Fruit fly (Drosophila melanogaster) whole organism, embryonic: ENCODE measurements around the gene CG14431.

Experiments used
- Atf-2 ChIP-seq: fragments of 200-800 bp; sonication (Bioruptor generic); optimal IDR thresholded peaks from 2 replicates; lab custom pipeline; 2016; ENCODE audit warnings: missing biosample characterization, missing genetic modification characterization
- Bdp1 ChIP-seq: fragments of 200-800 bp; sonication (Bioruptor generic); optimal IDR thresholded peaks from 3 replicates; lab custom pipeline; 2016; ENCODE audit warnings: missing biosample characterization, missing genetic modification characterization
- Bgb ChIP-seq: fragments of 200-800 bp; sonication (Bioruptor generic); IDR thresholded peaks from 2 replicates; pipeline ENCODE4 v1.3.6; 2022; ENCODE audit warnings: missing biosample characterization, missing genetic modification characterization; ENCODE audit not compliant: partially characterized antibody
- CG10209 ChIP-seq: fragments of 200-800 bp; sonication (Bioruptor generic); optimal IDR thresholded peaks from 3 replicates; lab custom pipeline; 2017; ENCODE audit warnings: missing biosample characterization, mild to moderate bottlenecking, missing genetic modification characterization, missing genetic modification reagents
- CG10431 ChIP-seq: fragments of 200-800 bp; sonication (Bioruptor generic); optimal IDR thresholded peaks from 3 replicates; lab custom pipeline; 2018; ENCODE audit warnings: missing biosample characterization, mild to moderate bottlenecking, missing genetic modification characterization
- CG10462 ChIP-seq: fragments of 200-800 bp; sonication (Bioruptor generic); optimal IDR thresholded peaks from 2 replicates; lab custom pipeline; 2016; ENCODE audit warnings: missing biosample characterization, missing genetic modification characterization
- CG11085 ChIP-seq: fragments of 200-800 bp; sonication (Bioruptor generic); IDR thresholded peaks from 2 replicates; pipeline ENCODE4 v1.3.6; 2022; ENCODE audit warnings: missing biosample characterization, missing genetic modification characterization
- CG12391 ChIP-seq: fragments of 200-800 bp; sonication (Bioruptor generic); optimal IDR thresholded peaks from 3 replicates; lab custom pipeline; 2018; ENCODE audit warnings: missing biosample characterization, mild to moderate bottlenecking, missing genetic modification characterization, moderate library complexity
- CG14965 ChIP-seq: fragments of 200-800 bp; sonication (Bioruptor generic); optimal IDR thresholded peaks from 2 replicates; lab custom pipeline; 2016; ENCODE audit warnings: missing biosample characterization, missing genetic modification characterization, borderline replicate concordance
- CG16863 ChIP-seq: fragments of 200-800 bp; sonication (Bioruptor generic); optimal IDR thresholded peaks from 3 replicates; lab custom pipeline; 2016; ENCODE audit warnings: missing biosample characterization, missing genetic modification characterization
- CG2116 ChIP-seq: fragments of 200-800 bp; sonication (Bioruptor generic); optimal IDR thresholded peaks from 3 replicates; lab custom pipeline; 2018; ENCODE audit warnings: missing biosample characterization, mild to moderate bottlenecking, missing genetic modification characterization
- CG2889 ChIP-seq: fragments of 200-800 bp; sonication (Bioruptor generic); IDR thresholded peaks from 3 replicates; pipeline ENCODE4 v1.3.6; 2022; ENCODE audit warnings: missing biosample characterization, missing genetic modification characterization
- CG31388 ChIP-seq: fragments of 200-800 bp; sonication (Bioruptor generic); optimal IDR thresholded peaks from 2 replicates; lab custom pipeline; 2016; ENCODE audit warnings: missing biosample characterization, missing genetic modification characterization
- CG32532 ChIP-seq: fragments of 200-800 bp; sonication (Bioruptor generic); IDR thresholded peaks from 2 replicates; pipeline ENCODE4 v1.3.6; 2022; ENCODE audit warnings: missing biosample characterization, missing genetic modification characterization
- CG8765 ChIP-seq: fragments of 200-800 bp; sonication (Bioruptor generic); IDR thresholded peaks from 2 replicates; pipeline ENCODE4 v1.3.6; 2022; ENCODE audit warnings: missing biosample characterization, missing genetic modification characterization
- CG9727 ChIP-seq: fragments of 200-800 bp; sonication (Bioruptor generic); optimal IDR thresholded peaks from 3 replicates; lab custom pipeline; 2017; ENCODE audit warnings: missing biosample characterization, mild to moderate bottlenecking, missing genetic modification characterization
- CG9797 ChIP-seq: fragments of 200-800 bp; sonication (Bioruptor generic); optimal IDR thresholded peaks from 3 replicates; lab custom pipeline; 2018; ENCODE audit warnings: missing biosample characterization, mild to moderate bottlenecking, missing genetic modification characterization
- H2.0 ChIP-seq: fragments of 200-800 bp; sonication (Bioruptor generic); IDR thresholded peaks from 2 replicates; pipeline ENCODE4 v1.3.6; 2022; ENCODE audit warnings: missing biosample characterization, missing genetic modification characterization
- Hey ChIP-seq: fragments of 200-800 bp; sonication (Bioruptor generic); optimal IDR thresholded peaks from 3 replicates; lab custom pipeline; 2018; ENCODE audit warnings: missing biosample characterization, mild to moderate bottlenecking, missing genetic modification characterization
- Myb ChIP-seq: fragments of 200-800 bp; sonication (Bioruptor generic); optimal IDR thresholded peaks from 2 replicates; lab custom pipeline; 2016; ENCODE audit warnings: missing biosample characterization, missing genetic modification characterization
- NFAT ChIP-seq: fragments of 200-800 bp; sonication (Bioruptor generic); IDR thresholded peaks from 2 replicates; pipeline ENCODE4 v1.3.6; 2022; ENCODE audit warnings: missing biosample characterization, missing genetic modification characterization
- Neu2 ChIP-seq: fragments of 200-800 bp; sonication (Bioruptor generic); optimal IDR thresholded peaks from 3 replicates; lab custom pipeline; 2016; ENCODE audit warnings: missing biosample characterization, missing genetic modification characterization, borderline replicate concordance
- PHDP ChIP-seq: fragments of 200-800 bp; sonication (Bioruptor generic); optimal IDR thresholded peaks from 3 replicates; lab custom pipeline; 2018; ENCODE audit warnings: missing biosample characterization, mild to moderate bottlenecking, missing genetic modification characterization, moderate library complexity
- Side ChIP-seq: fragments of 200-800 bp; sonication (Bioruptor generic); optimal IDR thresholded peaks from 2 replicates; lab custom pipeline; 2016; ENCODE audit warnings: missing biosample characterization, missing genetic modification characterization
- Sox102F ChIP-seq: fragments of 200-800 bp; sonication (Bioruptor generic); optimal IDR thresholded peaks from 2 replicates; lab custom pipeline; 2018; ENCODE audit warnings: missing biosample characterization, mild to moderate bottlenecking, missing genetic modification characterization, moderate library complexity
- Stat92E ChIP-seq, 3 experiments: fragments of >200 bp in 2 of 3; fragments of 200-800 bp in 1 of 3; sonication (Bioruptor generic) in 1 of 3; optimal IDR thresholded peaks; 2 replicates each; lab custom pipeline; 2017 to 2019; ENCODE audit warnings: missing biosample characterization in 3 of 3, missing genetic modification characterization in 3 of 3, mild to moderate bottlenecking in 1 of 3, moderate library complexity in 1 of 3
- abd-A ChIP-seq: fragments of 200-800 bp; sonication (Bioruptor generic); optimal IDR thresholded peaks from 3 replicates; lab custom pipeline; 2019; ENCODE audit warnings: missing biosample characterization, mild to moderate bottlenecking, missing genetic modification characterization, moderate library complexity
- ap ChIP-seq: fragments of 200-800 bp; sonication (Bioruptor generic); IDR thresholded peaks from 2 replicates; pipeline ENCODE4 v1.3.6; 2022; ENCODE audit warnings: missing biosample characterization, missing genetic modification characterization
- chn ChIP-seq: fragments of 200-800 bp; sonication (Bioruptor generic); optimal IDR thresholded peaks from 2 replicates; lab custom pipeline; 2016; ENCODE audit warnings: missing biosample characterization, missing genetic modification characterization
- cwo ChIP-seq: fragments of 200-800 bp; sonication (Bioruptor generic); optimal IDR thresholded peaks from 3 replicates; lab custom pipeline; 2017; ENCODE audit warnings: missing biosample characterization, missing genetic modification characterization, mild to moderate bottlenecking, moderate library complexity, missing genetic modification reagents
- dimm ChIP-seq: fragments of 200-800 bp; sonication (Bioruptor generic); IDR thresholded peaks from 2 replicates; pipeline ENCODE4 v1.3.6; 2022; ENCODE audit warnings: missing biosample characterization, missing genetic modification characterization
- dm ChIP-seq: fragments of 200-800 bp; sonication (Bioruptor generic); optimal IDR thresholded peaks from 3 replicates; lab custom pipeline; 2016; ENCODE audit warnings: missing biosample characterization, missing genetic modification characterization
- fd3F ChIP-seq: fragments of 200-800 bp; sonication (Bioruptor generic); optimal IDR thresholded peaks from 2 replicates; lab custom pipeline; 2018; ENCODE audit warnings: missing biosample characterization, mild to moderate bottlenecking, missing genetic modification characterization, moderate library complexity
- gcm2 ChIP-seq: fragments of 200-800 bp; sonication (Bioruptor generic); optimal IDR thresholded peaks from 2 replicates; lab custom pipeline; 2016; ENCODE audit warnings: missing biosample characterization, missing genetic modification characterization
- hth ChIP-seq: fragments of >200 bp; optimal IDR thresholded peaks from 2 replicates; lab custom pipeline; 2017; ENCODE audit warnings: inconsistent platforms
- insv ChIP-seq, 2 experiments: fragments of 200-800 bp; sonication (Bioruptor generic); optimal IDR thresholded peaks; 3 replicates each; lab custom pipeline; 2016 to 2018; ENCODE audit warnings: missing biosample characterization in 2 of 2, missing genetic modification characterization in 2 of 2
- lab ChIP-seq: fragments of 200-800 bp; sonication (Bioruptor generic); optimal IDR thresholded peaks from 3 replicates; lab custom pipeline; 2017; ENCODE audit warnings: missing biosample characterization, missing genetic modification characterization, mild to moderate bottlenecking, moderate library complexity, missing genetic modification reagents
- luna ChIP-seq: fragments of 200-800 bp; sonication (Bioruptor generic); optimal IDR thresholded peaks from 2 replicates; lab custom pipeline; 2016; ENCODE audit warnings: missing biosample characterization, missing genetic modification characterization
- nerfin-1 ChIP-seq: fragments of 200-800 bp; sonication (Bioruptor generic); optimal IDR thresholded peaks from 3 replicates; lab custom pipeline; 2019; ENCODE audit warnings: missing biosample characterization, mild to moderate bottlenecking, missing genetic modification characterization, moderate library complexity
- prd ChIP-seq, 3 experiments: fragments of >200 bp in 2 of 3; fragments of 200-800 bp in 1 of 3; sonication (Bioruptor generic) in 1 of 3; optimal IDR thresholded peaks in 2 of 3; IDR thresholded peaks in 1 of 3; 2 replicates in 2 of 3; 3 replicates in 1 of 3; pipeline versions ENCODE4 v1.3.6 to Lab custom; 2017 to 2022; ENCODE audit warnings: missing biosample characterization in 1 of 3, missing genetic modification characterization in 1 of 3
- pum ChIP-seq: fragments of 200-800 bp; sonication (Bioruptor generic); optimal IDR thresholded peaks from 2 replicates; lab custom pipeline; 2016; ENCODE audit warnings: missing biosample characterization, missing genetic modification characterization
- repo ChIP-seq: fragments of 200-800 bp; sonication (Bioruptor generic); optimal IDR thresholded peaks from 2 replicates; lab custom pipeline; 2016; ENCODE audit warnings: missing biosample characterization, missing genetic modification characterization
- shn ChIP-seq: fragments of 200-800 bp; sonication (Bioruptor generic); optimal IDR thresholded peaks from 3 replicates; lab custom pipeline; 2016; ENCODE audit warnings: missing biosample characterization, missing genetic modification characterization
- slbo ChIP-seq: fragments of 200-800 bp; sonication (Bioruptor generic); IDR thresholded peaks from 2 replicates; pipeline ENCODE4 v1.3.6; 2022; ENCODE audit warnings: missing biosample characterization, missing genetic modification characterization
- slou ChIP-seq: fragments of 200-800 bp; sonication (Bioruptor generic); optimal IDR thresholded peaks from 3 replicates; lab custom pipeline; 2016; ENCODE audit warnings: missing biosample characterization, missing genetic modification characterization
- tgo ChIP-seq: fragments of 200-800 bp; sonication (Bioruptor generic); IDR thresholded peaks from 3 replicates; pipeline ENCODE4 v1.3.6; 2022; ENCODE audit warnings: missing biosample characterization, missing genetic modification characterization
- tin ChIP-seq: fragments of 200-800 bp; sonication (Bioruptor generic); optimal IDR thresholded peaks from 3 replicates; lab custom pipeline; 2016; ENCODE audit warnings: missing biosample characterization, missing genetic modification characterization
- twi ChIP-seq: fragments of 200-800 bp; optimal IDR thresholded peaks from 2 replicates; lab custom pipeline; 2019; ENCODE audit warnings: missing biosample characterization, mild to moderate bottlenecking, missing genetic modification characterization, moderate library complexity

Gene CG14431

dm6 chrX:6867175-6868023, 40.7 kb upstream of the CG14431 start, which contains the start of gene CG14434 (continued):
- TF ChIP-seq PHDP (tag; lab: Kevin White, UChicago) (peak; percentile 71), CG9727 (GFP tag; lab: Kevin White, UChicago) (peak; percentile 92), CG2116 (GFP tag; lab: Kevin White, UChicago) (peak; percentile 45), pum (GFP tag; lab: Kevin White, UChicago) (peak; percentile 29), chn (GFP tag; lab: Kevin White, UChicago) (peak; percentile 55), CG2889 (GFP tag; lab: Robert Waterston, UW) (no peak; the same call in 2 of the 3 replicates), tgo (GFP tag; lab: Robert Waterston, UW) (peak; percentile 26; the same call in 1 of the 3 replicates), ap (GFP tag; lab: Robert Waterston, UW) (0 out of 2 replicates have a peak, but pooled peaks have one; percentile 2), slou (GFP tag; lab: Kevin White, UChicago) (peak; percentile 33), nerfin-1 (tag; lab: Kevin White, UChicago) (peak; percentile 88), Bdp1 (GFP tag; lab: Kevin White, UChicago) (peak; percentile 15), dimm (GFP tag; lab: Robert Waterston, UW) (no peak), Neu2 (GFP tag; lab: Kevin White, UChicago) (no peak), Stat92E (GFP tag; optimal IDR thresholded peaks at IDR 0.05; lab: Kevin White, UChicago) (no peak), CG14965 (no peak), Side (peak; percentile 52), fd3F (GFP tag; lab: Kevin White, UChicago) (peak; percentile 65), H2.0 (peak; percentile 28; the same call in 1 of the 2 replicates), CG9797 (GFP tag; lab: Kevin White, UChicago) (no peak), Atf-2 (GFP tag; lab: Kevin White, UChicago) (peak; percentile 68), cwo (peak; percentile 55), lab (peak; percentile 55), repo (GFP tag; lab: Kevin White, UChicago) (no peak), CG10462 (GFP tag; lab: Kevin White, UChicago) (peak; percentile 70), luna (GFP tag; lab: Kevin White, UChicago) (no peak), tin (GFP tag; lab: Kevin White, UChicago) (peak; percentile 77), CG11085 (GFP tag; lab: Robert Waterston, UW) (peak; percentile 37; the same call in 1 of the 2 replicates), CG10431 (GFP tag; lab: Kevin White, UChicago) (peak; percentile 79), CG16863 (GFP tag; lab: Kevin White, UChicago) (peak; percentile 70), hth (lab: Kevin White, UChicago) (no peak), CG12391 (tag; lab: Kevin White, UChicago) (peak; percentile 84), Sox102F (GFP tag; lab: Kevin White, UChicago) (peak; percentile 81), CG10209 (GFP tag; lab: Kevin White, UChicago) (peak; percentile 78), NFAT (peak; percentile 38; the same call in 1 of the 2 replicates), insv (GFP tag; optimal IDR thresholded peaks at IDR 0.05; lab: Kevin White, UChicago) (peak in 1 of 2 experiments; percentile 42), slbo (peak; percentile 50), CG31388 (GFP tag; lab: Kevin White, UChicago) (no peak), shn (GFP tag; lab: Kevin White, UChicago) (peak; percentile 41), Hey (tag; lab: Kevin White, UChicago) (no peak), Bgb (GFP tag; lab: Robert Waterston, UW) (peak; percentile 24; the same call in 1 of the 2 replicates), twi (peak; percentile 71), dm (GFP tag; lab: Kevin White, UChicago) (no peak), gcm2 (GFP tag; lab: Kevin White, UChicago) (no peak), Myb (GFP tag; lab: Kevin White, UChicago) (peak; percentile 42), abd-A (peak; percentile 64), prd (optimal IDR thresholded peaks at IDR 0.05; lab: Kevin White, UChicago) (no peak), prd (GFP tag; IDR thresholded peaks at IDR 0.05; lab: Robert Waterston, UW) (peak; percentile 64; the same call in 2 of the 3 replicates), CG8765 (no peak), CG32532 (0 out of 2 replicates have a peak, but pooled peaks have one; percentile 40)
